Worm (Caenorhabditis elegans) whole organism, mixed stage, embryonic: Measurements from ENCODE around the gene sru-6.

Experiments
- M03D4.4 ChIP-seq: sonication (generic microtip); optimal IDR thresholded peaks from 2 replicates; lab custom pipeline; 2017; ENCODE audit warnings: mild to moderate bottlenecking, missing genetic modification characterization, missing compliant biosample characterization
- bed-3 ChIP-seq: fragments of 200-800 bp; sonication (Bioruptor generic); optimal IDR thresholded peaks from 3 replicates; lab custom pipeline; 2018; ENCODE audit warnings: mild to moderate bottlenecking, missing genetic modification characterization, moderate library complexity, missing compliant biosample characterization
- blmp-1 ChIP-seq: fragments of 150-350 bp; optimal IDR thresholded peaks from 2 replicates; lab custom pipeline; 2014; ENCODE audit warnings: missing biosample characterization, missing genetic modification characterization
- ceh-39 ChIP-seq: fragments of 150-350 bp; optimal IDR thresholded peaks from 2 replicates; lab custom pipeline; 2014; ENCODE audit warnings: missing biosample characterization, missing genetic modification characterization
- ceh-43 ChIP-seq: fragments of 200-800 bp; sonication (Bioruptor generic); optimal IDR thresholded peaks from 2 replicates; lab custom pipeline; 2018; ENCODE audit warnings: mild to moderate bottlenecking, missing genetic modification characterization, moderate library complexity, missing compliant biosample characterization
- ceh-83 ChIP-seq: fragments of 200-800 bp; sonication (Bioruptor generic); optimal IDR thresholded peaks from 2 replicates; lab custom pipeline; 2018; ENCODE audit warnings: mild to moderate bottlenecking, missing genetic modification characterization, missing compliant biosample characterization
- ces-1 ChIP-seq: fragments of 150-350 bp; optimal IDR thresholded peaks from 2 replicates; lab custom pipeline; 2014; ENCODE audit warnings: missing biosample characterization, missing genetic modification reagents, missing genetic modification characterization
- drap-1 ChIP-seq: fragments of 200-800 bp; sonication (Bioruptor generic); optimal IDR thresholded peaks from 3 replicates; lab custom pipeline; 2018; ENCODE audit warnings: mild to moderate bottlenecking, missing genetic modification characterization, missing compliant biosample characterization
- elt-1 ChIP-seq: sonication (generic microtip); optimal IDR thresholded peaks from 2 replicates; lab custom pipeline; 2017; ENCODE audit warnings: missing genetic modification characterization, mild to moderate bottlenecking, missing compliant biosample characterization, antibody characterized with exemption, moderate library complexity, borderline replicate concordance; ENCODE audit not compliant: insufficient read depth
- elt-3 ChIP-seq: fragments of 150-350 bp; optimal IDR thresholded peaks from 2 replicates; lab custom pipeline; 2014; ENCODE audit warnings: missing biosample characterization, missing genetic modification characterization
- flh-1 ChIP-seq: fragments of 200-800 bp; sonication (Bioruptor generic); optimal IDR thresholded peaks from 2 replicates; lab custom pipeline; 2018; ENCODE audit warnings: mild to moderate bottlenecking, missing genetic modification characterization, moderate library complexity, missing compliant biosample characterization
- ham-2 ChIP-seq: fragments of 200-800 bp; sonication (Bioruptor generic); optimal IDR thresholded peaks from 2 replicates; lab custom pipeline; 2018; ENCODE audit warnings: mild to moderate bottlenecking, missing genetic modification characterization, missing compliant biosample characterization
- hlh-1 ChIP-seq: fragments of 150-350 bp; optimal IDR thresholded peaks from 2 replicates; lab custom pipeline; 2014; ENCODE audit warnings: missing biosample characterization, missing genetic modification reagents, missing genetic modification characterization
- lin-13 ChIP-seq: fragments of 150-350 bp; optimal IDR thresholded peaks from 2 replicates; lab custom pipeline; 2014; ENCODE audit warnings: missing biosample characterization, missing genetic modification characterization
- lin-32 ChIP-seq: fragments of 200-800 bp; sonication (Bioruptor generic); optimal IDR thresholded peaks from 2 replicates; lab custom pipeline; 2018; ENCODE audit warnings: mild to moderate bottlenecking, missing genetic modification characterization, missing compliant biosample characterization
- lsy-2 ChIP-seq: fragments of 150-350 bp; optimal IDR thresholded peaks from 2 replicates; lab custom pipeline; 2014; ENCODE audit warnings: missing biosample characterization, missing genetic modification characterization
- mab-5 ChIP-seq: fragments of 150-350 bp; optimal IDR thresholded peaks from 2 replicates; lab custom pipeline; 2014; ENCODE audit warnings: missing biosample characterization, missing genetic modification characterization
- mep-1 ChIP-seq: fragments of 150-350 bp; optimal IDR thresholded peaks from 2 replicates; lab custom pipeline; 2017; ENCODE audit warnings: missing biosample characterization, missing genetic modification reagents, missing genetic modification characterization, inconsistent platforms
- mls-2 ChIP-seq: sonication (generic microtip); optimal IDR thresholded peaks from 2 replicates; lab custom pipeline; 2016; ENCODE audit warnings: mild to moderate bottlenecking, missing genetic modification characterization, moderate library complexity, missing compliant biosample characterization
- nhr-12 ChIP-seq: fragments of 150-350 bp; optimal IDR thresholded peaks from 2 replicates; lab custom pipeline; 2014; ENCODE audit warnings: missing biosample characterization, missing genetic modification characterization
- nhr-2 ChIP-seq: fragments of 150-350 bp; optimal IDR thresholded peaks from 2 replicates; lab custom pipeline; 2014; ENCODE audit warnings: missing biosample characterization, missing genetic modification characterization
- nhr-237 ChIP-seq: fragments of 150-350 bp; optimal IDR thresholded peaks from 2 replicates; lab custom pipeline; 2014; ENCODE audit warnings: missing biosample characterization, missing genetic modification characterization
- nhr-76 ChIP-seq: sonication (generic microtip); optimal IDR thresholded peaks from 2 replicates; lab custom pipeline; 2017; ENCODE audit warnings: missing biosample characterization, missing genetic modification characterization
- pha-4 ChIP-seq: fragments of 150-350 bp; optimal IDR thresholded peaks from 2 replicates; lab custom pipeline; 2018; ENCODE audit warnings: missing biosample characterization, missing genetic modification reagents, missing genetic modification characterization
- snpc-4 ChIP-seq: fragments of 150-350 bp; optimal IDR thresholded peaks from 2 replicates; lab custom pipeline; 2014; ENCODE audit warnings: missing biosample characterization, missing genetic modification characterization
- sptf-1 ChIP-seq: sonication (generic microtip); optimal IDR thresholded peaks from 2 replicates; lab custom pipeline; 2017; ENCODE audit warnings: mild to moderate bottlenecking, missing genetic modification characterization, moderate library complexity, missing compliant biosample characterization
- unc-120 ChIP-seq: sonication (generic microtip); optimal IDR thresholded peaks from 2 replicates; lab custom pipeline; 2017; ENCODE audit warnings: missing genetic modification characterization, missing compliant biosample characterization; ENCODE audit not compliant: poor library complexity, severe bottlenecking
- unc-39 ChIP-seq: fragments of 150-350 bp; optimal IDR thresholded peaks from 2 replicates; lab custom pipeline; 2014; ENCODE audit warnings: missing biosample characterization, missing genetic modification characterization
- unc-62 ChIP-seq: fragments of 150-350 bp; optimal IDR thresholded peaks from 2 replicates; lab custom pipeline; 2014; ENCODE audit warnings: missing biosample characterization, missing genetic modification reagents, missing genetic modification characterization
- ztf-11 ChIP-seq: fragments of 150-350 bp; optimal IDR thresholded peaks from 2 replicates; lab custom pipeline; 2014; ENCODE audit warnings: missing biosample characterization, missing genetic modification characterization

sru-6 gene

ce11 chrIV:9450375-9450774, 40.0 kb upstream of the sru-6 start, which contains the start of gene cpin-1:
cpin-1 (plus strand) TSS chrIV:9450675.
- TF ChIP-seq ztf-11 (tag; lab: Kevin White, UChicago) (no peak), elt-1 (tag; lab: Kevin White, UChicago) (no peak), unc-120 (tag; lab: Kevin White, UChicago) (no peak), sptf-1 (no peak), mab-5 (tag; lab: Kevin White, UChicago) (no peak), nhr-2 (tag; lab: Kevin White, UChicago) (no peak), ceh-43 (GFP tag; lab: Kevin White, UChicago) (no peak), M03D4.4 (tag; lab: Kevin White, UChicago) (no peak), bed-3 (GFP tag; lab: Kevin White, UChicago) (no peak), drap-1 (GFP tag; lab: Kevin White, UChicago) (no peak), nhr-76 (tag; lab: Kevin White, UChicago) (no peak), lin-13 (no peak), mep-1 (tag; lab: Kevin White, UChicago) (no peak), blmp-1 (tag; lab: Kevin White, UChicago) (no peak), elt-3 (tag; lab: Kevin White, UChicago) (no peak)

ce11 chrIV:9451816-9452215, 38.6 kb upstream of the sru-6 start:
- TF ChIP-seq unc-120 (tag; lab: Kevin White, UChicago) (no peak), unc-62 (GFP tag; lab: Kevin White, UChicago) (no peak), blmp-1 (tag; lab: Kevin White, UChicago) (no peak), M03D4.4 (tag; lab: Kevin White, UChicago) (no peak), unc-39 (no peak), ces-1 (no peak), flh-1 (GFP tag; lab: Kevin White, UChicago) (no peak), pha-4 (tag; lab: Kevin White, UChicago) (no peak), lin-13 (no peak), nhr-2 (tag; lab: Kevin White, UChicago) (no peak), lsy-2 (no peak), ham-2 (GFP tag; lab: Kevin White, UChicago) (no peak), hlh-1 (no peak), lin-32 (GFP tag; lab: Kevin White, UChicago) (no peak), snpc-4 (no peak), nhr-237 (tag; lab: Kevin White, UChicago) (no peak), ceh-43 (GFP tag; lab: Kevin White, UChicago) (no peak)
- TF ChIP-seq, all 35 proteins: peak for 0

ce11 chrIV:9457400-9457799, 33.0 kb upstream of the sru-6 start, which contains the start of gene cutl-17:
cutl-17 (minus strand) TSS chrIV:9457500.
- TF ChIP-seq pha-4 (tag; lab: Kevin White, UChicago) (no peak), bed-3 (GFP tag; lab: Kevin White, UChicago) (no peak), nhr-76 (tag; lab: Kevin White, UChicago) (no peak), nhr-12 (tag; lab: Kevin White, UChicago) (no peak), mep-1 (tag; lab: Kevin White, UChicago) (no peak), elt-3 (tag; lab: Kevin White, UChicago) (no peak), unc-62 (GFP tag; lab: Kevin White, UChicago) (no peak), unc-120 (tag; lab: Kevin White, UChicago) (no peak), flh-1 (GFP tag; lab: Kevin White, UChicago) (no peak), lin-32 (GFP tag; lab: Kevin White, UChicago) (no peak), ham-2 (GFP tag; lab: Kevin White, UChicago) (no peak), drap-1 (GFP tag; lab: Kevin White, UChicago) (no peak), sptf-1 (no peak), mls-2 (tag; lab: Kevin White, UChicago) (no peak), unc-39 (no peak), ceh-43 (GFP tag; lab: Kevin White, UChicago) (no peak), hlh-1 (no peak), ceh-83 (GFP tag; lab: Kevin White, UChicago) (no peak), ceh-39 (tag; lab: Kevin White, UChicago) (no peak), ztf-11 (tag; lab: Kevin White, UChicago) (no peak)

ce11 chrIV:9459224-9459781, 31.1 kb upstream of the sru-6 start, which contains the start of gene copb-2:
copb-2 (plus strand) TSS chrIV:9459731.
- TF ChIP-seq nhr-76 (tag; lab: Kevin White, UChicago) (no peak), ceh-39 (tag; lab: Kevin White, UChicago) (no peak), snpc-4 (no peak), hlh-1 (peak; percentile 27), M03D4.4 (tag; lab: Kevin White, UChicago) (no peak), ces-1 (peak; percentile 49), mep-1 (tag; lab: Kevin White, UChicago) (peak; percentile 40)
